Fruit fly (Drosophila melanogaster) whole organism, embryonic: ENCODE results near the gene CG17470.

ENCODE experiments used
- Atf-2 ChIP-seq: fragments of 200-800 bp; sonication (Bioruptor generic); optimal IDR thresholded peaks from 2 replicates; lab custom pipeline; 2016; ENCODE audit warnings: missing biosample characterization, missing genetic modification characterization
- Awh ChIP-seq: fragments of 200-800 bp; sonication (Bioruptor generic); IDR thresholded peaks from 2 replicates; pipeline ENCODE4, ENCODE4 v1.3.6; 2022; ENCODE audit warnings: missing biosample characterization, missing genetic modification characterization
- CG10274 ChIP-seq: fragments of 200-800 bp; sonication (Bioruptor generic); optimal IDR thresholded peaks from 3 replicates; lab custom pipeline; 2017; ENCODE audit warnings: missing biosample characterization, mild to moderate bottlenecking, missing genetic modification characterization
- CG10654 ChIP-seq: fragments of 200-800 bp; sonication (Bioruptor generic); optimal IDR thresholded peaks from 2 replicates; lab custom pipeline; 2016; ENCODE audit warnings: missing biosample characterization, missing genetic modification characterization
- CG11723 ChIP-seq: fragments of 200-800 bp; sonication (Bioruptor generic); optimal IDR thresholded peaks from 2 replicates; lab custom pipeline; 2017; ENCODE audit warnings: missing biosample characterization, mild to moderate bottlenecking, missing genetic modification characterization
- CG13123 ChIP-seq: fragments of 200-800 bp; sonication (Bioruptor generic); optimal IDR thresholded peaks from 2 replicates; lab custom pipeline; 2016; ENCODE audit warnings: missing biosample characterization, missing genetic modification characterization
- CG13287 ChIP-seq: fragments of 200-800 bp; sonication (Bioruptor generic); IDR thresholded peaks from 2 replicates; pipeline ENCODE4 v1.3.6; 2022; ENCODE audit warnings: missing biosample characterization, missing genetic modification characterization; ENCODE audit not compliant: partially characterized antibody
- CG13424 ChIP-seq: fragments of 200-800 bp; sonication (Bioruptor generic); optimal IDR thresholded peaks from 2 replicates; lab custom pipeline; 2019; ENCODE audit warnings: missing biosample characterization, mild to moderate bottlenecking, missing genetic modification characterization, moderate library complexity
- CG14860 ChIP-seq: fragments of 200-800 bp; sonication (Bioruptor generic); IDR thresholded peaks from 3 replicates; pipeline ENCODE4 v1.3.6; 2022; ENCODE audit warnings: missing biosample characterization, missing genetic modification characterization; ENCODE audit not compliant: partially characterized antibody
- CG1602 ChIP-seq: fragments of 200-800 bp; sonication (Bioruptor generic); optimal IDR thresholded peaks from 3 replicates; lab custom pipeline; 2016; ENCODE audit warnings: missing biosample characterization, missing genetic modification characterization
- CG18262 ChIP-seq: fragments of 200-800 bp; optimal IDR thresholded peaks from 3 replicates; lab custom pipeline; 2019; ENCODE audit warnings: missing biosample characterization, mild to moderate bottlenecking, missing genetic modification characterization, moderate library complexity
- CG2120 ChIP-seq: fragments of 200-800 bp; sonication (Bioruptor generic); optimal IDR thresholded peaks from 3 replicates; lab custom pipeline; 2016; ENCODE audit warnings: missing biosample characterization, missing genetic modification characterization
- CG2875 ChIP-seq: fragments of 200-800 bp; sonication (Bioruptor generic); optimal IDR thresholded peaks from 2 replicates; lab custom pipeline; 2017; ENCODE audit warnings: missing biosample characterization, mild to moderate bottlenecking, missing genetic modification characterization, missing genetic modification reagents
- CG30020 ChIP-seq: fragments of 200-800 bp; optimal IDR thresholded peaks from 2 replicates; lab custom pipeline; 2019; ENCODE audit warnings: missing biosample characterization, mild to moderate bottlenecking, missing genetic modification characterization, moderate library complexity
- CG4707 ChIP-seq: fragments of 200-800 bp; sonication (Bioruptor generic); optimal IDR thresholded peaks from 2 replicates; lab custom pipeline; 2018; ENCODE audit warnings: missing biosample characterization, mild to moderate bottlenecking, missing genetic modification characterization, moderate library complexity
- CG7928 ChIP-seq: fragments of 200-800 bp; sonication (Bioruptor generic); optimal IDR thresholded peaks from 2 replicates; lab custom pipeline; 2017; ENCODE audit warnings: missing biosample characterization, mild to moderate bottlenecking, missing genetic modification characterization
- CG8388 ChIP-seq: fragments of 200-800 bp; sonication (Bioruptor generic); optimal IDR thresholded peaks from 2 replicates; lab custom pipeline; 2019; ENCODE audit warnings: missing biosample characterization, mild to moderate bottlenecking, missing genetic modification characterization, moderate library complexity
- CG8478 ChIP-seq: fragments of >200 bp; optimal IDR thresholded peaks from 2 replicates; lab custom pipeline; 2018
- CG9437 ChIP-seq: fragments of 200-800 bp; sonication (Bioruptor generic); optimal IDR thresholded peaks from 2 replicates; lab custom pipeline; 2018; ENCODE audit warnings: missing biosample characterization, mild to moderate bottlenecking, missing genetic modification characterization
- CG9876 ChIP-seq: fragments of 200-800 bp; sonication (Bioruptor generic); optimal IDR thresholded peaks from 2 replicates; lab custom pipeline; 2016; ENCODE audit warnings: missing biosample characterization, missing genetic modification characterization
- Dbx ChIP-seq: fragments of 200-800 bp; sonication (Bioruptor generic); IDR thresholded peaks from 3 replicates; pipeline ENCODE4 v1.3.6; 2022; ENCODE audit warnings: missing biosample characterization, missing genetic modification characterization
- H15 ChIP-seq: fragments of 200-800 bp; sonication (Bioruptor generic); IDR thresholded peaks from 3 replicates; pipeline ENCODE4 v1.3.6; 2022; ENCODE audit warnings: missing biosample characterization, missing genetic modification characterization
- Hey ChIP-seq: fragments of 200-800 bp; sonication (Bioruptor generic); optimal IDR thresholded peaks from 3 replicates; lab custom pipeline; 2018; ENCODE audit warnings: missing biosample characterization, mild to moderate bottlenecking, missing genetic modification characterization
- Jarid2 ChIP-seq: fragments of 200-800 bp; sonication (Bioruptor generic); optimal IDR thresholded peaks from 3 replicates; lab custom pipeline; 2017; ENCODE audit warnings: mild to moderate bottlenecking, missing biosample characterization, missing genetic modification reagents, missing genetic modification characterization
- MTF-1 ChIP-seq: fragments of 200-800 bp; sonication (Bioruptor generic); optimal IDR thresholded peaks from 2 replicates; lab custom pipeline; 2018; ENCODE audit warnings: missing biosample characterization, mild to moderate bottlenecking, missing genetic modification characterization, borderline replicate concordance
- Nf-YB ChIP-seq: fragments of 200-800 bp; sonication (Bioruptor generic); optimal IDR thresholded peaks from 3 replicates; lab custom pipeline; 2019; ENCODE audit warnings: missing biosample characterization, mild to moderate bottlenecking, missing genetic modification characterization, moderate library complexity
- Nf-YC ChIP-seq: fragments of 200-800 bp; optimal IDR thresholded peaks from 3 replicates; lab custom pipeline; 2019; ENCODE audit warnings: missing biosample characterization, mild to moderate bottlenecking, missing genetic modification characterization, moderate library complexity
- NfI ChIP-seq: fragments of 200-800 bp; sonication (Bioruptor generic); optimal IDR thresholded peaks from 3 replicates; lab custom pipeline; 2018; ENCODE audit warnings: missing biosample characterization, mild to moderate bottlenecking, missing genetic modification characterization, moderate library complexity
- Poxn ChIP-seq: fragments of 200-800 bp; sonication (Bioruptor generic); IDR thresholded peaks from 2 replicates; pipeline ENCODE4 v1.3.6; 2022; ENCODE audit warnings: missing biosample characterization, missing genetic modification characterization
- Sin3A ChIP-seq: fragments of >200 bp; optimal IDR thresholded peaks from 2 replicates; lab custom pipeline; 2018
- Usf ChIP-seq: fragments of 200-800 bp; sonication (Bioruptor generic); optimal IDR thresholded peaks from 2 replicates; lab custom pipeline; 2017; ENCODE audit warnings: missing genotype, missing biosample characterization, missing genetic modification characterization
- ap ChIP-seq: fragments of 200-800 bp; sonication (Bioruptor generic); IDR thresholded peaks from 2 replicates; pipeline ENCODE4 v1.3.6; 2022; ENCODE audit warnings: missing biosample characterization, missing genetic modification characterization
- br ChIP-seq: fragments of >200 bp; optimal IDR thresholded peaks from 2 replicates; lab custom pipeline; 2017
- bsh ChIP-seq, 2 experiments: fragments of 200-800 bp; sonication (Bioruptor generic); optimal IDR thresholded peaks; 2 replicates each; lab custom pipeline; 2017 to 2018; ENCODE audit warnings: mild to moderate bottlenecking in 2 of 2, missing biosample characterization in 2 of 2, missing genetic modification characterization in 2 of 2, moderate library complexity in 1 of 2
- croc ChIP-seq: fragments of 200-800 bp; sonication (Bioruptor generic); conservative IDR thresholded peaks from 3 replicates; pipeline ENCODE4 v1.3.6; 2022; ENCODE audit warnings: missing biosample characterization, missing genetic modification characterization
- crp ChIP-seq, 2 experiments: fragments of 200-800 bp; sonication (Bioruptor generic); optimal IDR thresholded peaks; 2 replicates in 1 of 2; 3 replicates in 1 of 2; lab custom pipeline; 2017; ENCODE audit warnings: missing biosample characterization in 2 of 2, missing genetic modification characterization in 2 of 2, mild to moderate bottlenecking in 1 of 2, moderate library complexity in 1 of 2
- da ChIP-seq: fragments of 200-800 bp; sonication (Bioruptor generic); optimal IDR thresholded peaks from 2 replicates; lab custom pipeline; 2016; ENCODE audit warnings: missing biosample characterization, missing genetic modification characterization
- dm ChIP-seq: fragments of 200-800 bp; sonication (Bioruptor generic); optimal IDR thresholded peaks from 3 replicates; lab custom pipeline; 2016; ENCODE audit warnings: missing biosample characterization, missing genetic modification characterization
- dmrt11E ChIP-seq: fragments of 200-800 bp; sonication (Bioruptor generic); optimal IDR thresholded peaks from 3 replicates; lab custom pipeline; 2018; ENCODE audit warnings: missing biosample characterization, mild to moderate bottlenecking, missing genetic modification characterization, moderate library complexity
- inv ChIP-seq: fragments of 200-800 bp; sonication (Bioruptor generic); IDR thresholded peaks from 2 replicates; pipeline ENCODE4 v1.3.6; 2022; ENCODE audit warnings: missing biosample characterization, missing genetic modification characterization; ENCODE audit not compliant: partially characterized antibody
- jigr1 ChIP-seq: fragments of 200-800 bp; sonication (Bioruptor generic); IDR thresholded peaks from 3 replicates; pipeline ENCODE4 v1.3.6; 2022; ENCODE audit warnings: missing biosample characterization, missing genetic modification characterization
- klu ChIP-seq: fragments of 200-800 bp; sonication (Bioruptor generic); IDR thresholded peaks from 2 replicates; pipeline ENCODE4 v1.3.6; 2022; ENCODE audit warnings: missing biosample characterization, missing genetic modification characterization
- knrl ChIP-seq: fragments of 200-800 bp; sonication (Bioruptor generic); IDR thresholded peaks from 3 replicates; pipeline ENCODE4 v1.3.6; 2022; ENCODE audit warnings: missing biosample characterization, missing genetic modification characterization; ENCODE audit not compliant: partially characterized antibody
- mirr ChIP-seq: fragments of 200-800 bp; sonication (Bioruptor generic); optimal IDR thresholded peaks from 3 replicates; lab custom pipeline; 2018; ENCODE audit warnings: missing biosample characterization, mild to moderate bottlenecking, missing genetic modification characterization
- nmo ChIP-seq: fragments of 200-800 bp; sonication (Bioruptor generic); optimal IDR thresholded peaks from 2 replicates; lab custom pipeline; 2018; ENCODE audit warnings: missing biosample characterization, mild to moderate bottlenecking, missing genetic modification characterization, moderate library complexity
- nom ChIP-seq: fragments of 200-800 bp; sonication (Bioruptor generic); optimal IDR thresholded peaks from 2 replicates; lab custom pipeline; 2017; ENCODE audit warnings: missing biosample characterization, missing genetic modification characterization, mild to moderate bottlenecking, moderate library complexity, missing genetic modification reagents
- org-1 ChIP-seq: fragments of 200-800 bp; sonication (Bioruptor generic); optimal IDR thresholded peaks from 2 replicates; lab custom pipeline; 2017; ENCODE audit warnings: missing biosample characterization, missing genetic modification characterization
- seq ChIP-seq: fragments of 200-800 bp; sonication (Bioruptor generic); IDR thresholded peaks from 2 replicates; pipeline ENCODE4 v1.3.6; 2022; ENCODE audit warnings: missing biosample characterization, missing genetic modification characterization
- tio ChIP-seq: fragments of 200-800 bp; sonication (Bioruptor generic); optimal IDR thresholded peaks from 2 replicates; lab custom pipeline; 2017; ENCODE audit warnings: missing biosample characterization, missing genetic modification characterization, inconsistent platforms
- wor ChIP-seq: fragments of 200-800 bp; sonication (Bioruptor generic); IDR thresholded peaks from 2 replicates; pipeline ENCODE4 v1.3.6; 2022; ENCODE audit warnings: missing biosample characterization, missing genetic modification characterization

Gene CG17470

dm6 chr2L:20645394-20645869 lies 2.4 kb upstream of the CG17470 start, which contains the start of the genes phr6-4 and CG2608 (continued):
- TF ChIP-seq Sin3A (lab: Kevin White, UChicago), result no peak
- peak; percentile 92 for TF ChIP-seq CG1602 (GFP tag; lab: Kevin White, UChicago)
- peak; percentile 97 for TF ChIP-seq nmo (GFP tag; lab: Kevin White, UChicago)
- peak; percentile 71; the same call in 1 of the 3 replicates for TF ChIP-seq jigr1 (GFP tag; lab: Robert Waterston, UW)
- TF ChIP-seq NfI (GFP tag; lab: Kevin White, UChicago), result peak; percentile 94
- TF ChIP-seq wor (GFP tag; lab: Robert Waterston, UW), result peak; percentile 78
- TF ChIP-seq CG8388 (GFP tag; lab: Kevin White, UChicago), result peak; percentile 92
- TF ChIP-seq tio (GFP tag; lab: Kevin White, UChicago), result peak; percentile 97
- peak; percentile 71 for TF ChIP-seq da (GFP tag; lab: Kevin White, UChicago)
- peak; percentile 71 for TF ChIP-seq CG7928
- TF ChIP-seq CG9437 (GFP tag; lab: Kevin White, UChicago), result peak; percentile 90
- peak; percentile 90 to 93 for TF ChIP-seq bsh (GFP tag; optimal IDR thresholded peaks at IDR 0.05; lab: Kevin White, UChicago)
- no peak for TF ChIP-seq br (lab: Kevin White, UChicago)
- peak; percentile 86 for TF ChIP-seq CG2875 (GFP tag; lab: Kevin White, UChicago)
- TF ChIP-seq org-1, result peak; percentile 84
- peak; percentile 95 for TF ChIP-seq CG18262 (tag; lab: Kevin White, UChicago)
- TF ChIP-seq inv, result no peak
- peak; percentile 60; the same call in 1 of the 2 replicates for TF ChIP-seq ap (GFP tag; lab: Robert Waterston, UW)
- TF ChIP-seq CG8478 (lab: Kevin White, UChicago), result no peak
- peak; percentile 66 for TF ChIP-seq CG4707 (GFP tag; lab: Kevin White, UChicago)
- TF ChIP-seq Dbx (GFP tag; lab: Robert Waterston, UW), result peak; percentile 90
- peak; percentile 58; the same call in 1 of the 2 replicates for TF ChIP-seq klu (GFP tag; lab: Robert Waterston, UW)
- TF ChIP-seq mirr (GFP tag; lab: Kevin White, UChicago), result peak; percentile 79
- TF ChIP-seq CG13123 (GFP tag; lab: Kevin White, UChicago), result peak; percentile 78
- TF ChIP-seq croc, result peak; percentile 83
- peak; percentile 86 for TF ChIP-seq seq (GFP tag; lab: Robert Waterston, UW)
- peak; percentile 89 for TF ChIP-seq CG10654 (GFP tag; lab: Kevin White, UChicago)
- TF ChIP-seq dmrt11E (tag; lab: Kevin White, UChicago), result peak; percentile 94
- peak; percentile 72 for TF ChIP-seq CG10274 (GFP tag; lab: Kevin White, UChicago)
- peak; percentile 79 for TF ChIP-seq CG9876 (GFP tag; lab: Kevin White, UChicago)
- peak; percentile 80 for TF ChIP-seq Nf-YC
- TF ChIP-seq nom (GFP tag; lab: Kevin White, UChicago), result peak; percentile 86
- TF ChIP-seq CG13424 (tag; lab: Kevin White, UChicago), result peak; percentile 95
- no peak for TF ChIP-seq Hey
- peak; percentile 66 for TF ChIP-seq Jarid2 (GFP tag; lab: Kevin White, UChicago)
- TF ChIP-seq crp (GFP tag; optimal IDR thresholded peaks at IDR 0.05; lab: Kevin White, UChicago), result peak; percentile 53 to 89
- peak; percentile 95 for TF ChIP-seq CG2120 (GFP tag; lab: Kevin White, UChicago)
- no peak for TF ChIP-seq CG14860 (GFP tag; lab: Robert Waterston, UW)
- TF ChIP-seq CG11723, result peak; percentile 86
- peak; percentile 65; the same call in 1 of the 2 replicates for TF ChIP-seq Poxn (GFP tag; lab: Robert Waterston, UW)
- peak; percentile 84 for TF ChIP-seq Usf
- TF ChIP-seq MTF-1 (GFP tag; lab: Kevin White, UChicago), result peak; percentile 56
- peak; percentile 85 for TF ChIP-seq dm (GFP tag; lab: Kevin White, UChicago)
- peak; percentile 77 for TF ChIP-seq CG30020 (tag; lab: Kevin White, UChicago)
- TF ChIP-seq Atf-2 (GFP tag; lab: Kevin White, UChicago), result peak; percentile 92
- peak; percentile 72 for TF ChIP-seq Awh (GFP tag; lab: Robert Waterston, UW)
- TF ChIP-seq knrl (GFP tag; lab: Robert Waterston, UW), result no peak
- TF ChIP-seq H15 (GFP tag; lab: Robert Waterston, UW), result peak; percentile 67; the same call in 2 of the 3 replicates
- no peak for TF ChIP-seq CG13287 (GFP tag; lab: Robert Waterston, UW)
- peak; percentile 82 for TF ChIP-seq Nf-YB (GFP tag; lab: Kevin White, UChicago)
